Worm (Caenorhabditis elegans): ENCODE measurements around the gene C11E4.8.

DNA sequence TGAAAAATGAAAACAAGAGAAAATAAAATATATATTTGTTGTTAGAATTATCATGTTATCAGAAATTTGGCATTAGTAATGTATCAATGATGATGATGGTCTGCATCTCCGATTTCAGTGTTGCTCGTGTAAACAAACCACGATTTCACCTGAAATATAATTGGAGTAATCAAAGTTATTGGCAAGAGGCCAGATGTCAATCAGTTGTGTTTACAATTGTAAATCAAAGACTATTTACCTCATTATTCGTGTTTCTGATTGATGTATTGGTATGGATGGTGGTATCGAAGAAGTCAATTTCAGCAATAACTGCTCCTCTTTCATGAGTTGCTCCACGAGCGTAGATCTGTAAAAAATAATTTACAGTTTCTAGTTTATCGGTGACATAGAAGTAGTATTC, 55.8 kb downstream of the C11E4.8 start:
- TF ChIP-seq egl-27 (tag; optimal IDR thresholded peaks at IDR 0.05) (no peak), ama-1 (optimal IDR thresholded peaks at IDR 0.05) (no peak)
